Worm (Caenorhabditis elegans) whole organism, L4 larva: Measurements from ENCODE around the gene Y75B12B.13.

Experiments
- ZK546.5 ChIP-seq, 2 experiments: sonication (generic microtip); optimal IDR thresholded peaks; 2 replicates each; lab custom pipeline; 2017; ENCODE audit warnings: missing biosample characterization in 2 of 2, missing genetic modification characterization in 2 of 2
- lin-13 ChIP-seq: fragments of 150-350 bp; optimal IDR thresholded peaks from 2 replicates; lab custom pipeline; 2014; ENCODE audit warnings: missing biosample characterization, missing genetic modification reagents, missing genetic modification characterization
- lin-29 ChIP-seq: fragments of 200-800 bp; sonication (Bioruptor generic); IDR thresholded peaks from 2 replicates; pipeline ENCODE4 v1.3.6; 2022; ENCODE audit warnings: missing genetic modification reagents, missing genetic modification characterization, missing compliant biosample characterization
- lir-3 ChIP-seq: sonication (generic microtip); optimal IDR thresholded peaks from 2 replicates; lab custom pipeline; 2016; ENCODE audit warnings: mild to moderate bottlenecking, missing genetic modification characterization, missing compliant biosample characterization
- rbr-2 ChIP-seq: sonication (generic microtip); optimal IDR thresholded peaks from 2 replicates; lab custom pipeline; 2016; ENCODE audit warnings: missing genotype, missing genetic modification characterization, missing compliant biosample characterization
- zag-1 ChIP-seq: fragments of 150-350 bp; optimal IDR thresholded peaks from 2 replicates; lab custom pipeline; 2014; ENCODE audit warnings: missing biosample characterization, missing genetic modification characterization
- ztf-11 ChIP-seq: fragments of 150-350 bp; optimal IDR thresholded peaks from 2 replicates; lab custom pipeline; 2014; ENCODE audit warnings: missing biosample characterization, missing genetic modification characterization

ce11 chrV:15152010-15152409 lies 41.8 kb downstream of the Y75B12B.13 start:
- TF ChIP-seq lin-29 (no peak), rbr-2 (tag; lab: Kevin White, UChicago) (no peak), ZK546.5 (tag; optimal IDR thresholded peaks at IDR 0.05; lab: Kevin White, UChicago) (no peak), ztf-11 (no peak), lir-3 (tag; lab: Kevin White, UChicago) (no peak), lin-13 (GFP tag; lab: Kevin White, UChicago) (no peak), zag-1 (tag; lab: Kevin White, UChicago) (no peak)
